Fruit fly (Drosophila melanogaster): ENCODE results near the gene snk.

- TF ChIP-seq Myc (optimal IDR thresholded peaks at IDR 0.05) = no peak
- no peak for TF ChIP-seq HLH106 (tag; optimal IDR thresholded peaks at IDR 0.05)
- TF ChIP-seq br (GFP tag; optimal IDR thresholded peaks at IDR 0.05) = peak; percentile 15
Observed at dm6 chr3R:13032975-13033445, 9.6 kb downstream of the snk start.

Data from whole organism, wandering third instar larva.